Fruit fly (Drosophila melanogaster): Measurements from ENCODE around the gene HP1D3csd.

dm6 chrX:19162249-19162914 lies 27.6 kb upstream of the HP1D3csd start:
- 0 out of 2 replicates have a peak, but pooled peaks have one; percentile 12 for TF ChIP-seq CG11294 (GFP tag; IDR thresholded peaks at IDR 0.05)
- TF ChIP-seq CG3919 (GFP tag; optimal IDR thresholded peaks at IDR 0.05): peak; percentile 39
- TF ChIP-seq eg (GFP tag; IDR thresholded peaks at IDR 0.05): peak; percentile 42; the same call in 1 of the 3 replicates
- TF ChIP-seq lz (GFP tag; optimal IDR thresholded peaks at IDR 0.05): peak; percentile 81
- TF ChIP-seq fd59A (GFP tag; optimal IDR thresholded peaks at IDR 0.05): peak; percentile 67
- peak; percentile 37 to 59 for TF ChIP-seq salr (GFP tag; optimal IDR thresholded peaks at IDR 0.05)
- TF ChIP-seq esn (GFP tag; optimal IDR thresholded peaks at IDR 0.05): peak; percentile 81
- peak; percentile 23 for TF ChIP-seq CG16779 (tag; optimal IDR thresholded peaks at IDR 0.05)
- TF ChIP-seq spab (GFP tag; optimal IDR thresholded peaks at IDR 0.05): peak; percentile 56
- TF ChIP-seq CG32006 (GFP tag; optimal IDR thresholded peaks at IDR 0.05): peak; percentile 81
- TF ChIP-seq CG6276 (GFP tag; optimal IDR thresholded peaks at IDR 0.05): peak; percentile 29
- peak; percentile 12 for TF ChIP-seq CG11902 (GFP tag; optimal IDR thresholded peaks at IDR 0.05)
- TF ChIP-seq Gug (GFP tag; IDR thresholded peaks at IDR 0.05): peak; percentile 51
- peak; percentile 81 for TF ChIP-seq Sox102F (GFP tag; optimal IDR thresholded peaks at IDR 0.05)

All from whole organism, prepupa.